Worm (Caenorhabditis elegans) whole organism, late embryonic: ENCODE results near the gene T06E4.7.

Experiments used
- K02D7.2 ChIP-seq: sonication (generic microtip); optimal IDR thresholded peaks from 2 replicates; lab custom pipeline; 2017; ENCODE audit warnings: mild to moderate bottlenecking, missing genetic modification characterization, missing compliant biosample characterization
- ama-1 ChIP-seq: fragments of 150-350 bp; optimal IDR thresholded peaks from 2 replicates; lab custom pipeline; 2014
- ceh-9 ChIP-seq: sonication (generic microtip); optimal IDR thresholded peaks from 2 replicates; lab custom pipeline; 2016; ENCODE audit warnings: mild to moderate bottlenecking, missing genetic modification characterization, inconsistent platforms, missing compliant biosample characterization
- dmd-4 ChIP-seq: sonication (generic microtip); optimal IDR thresholded peaks from 2 replicates; lab custom pipeline; 2016; ENCODE audit warnings: borderline replicate concordance, missing genetic modification characterization, missing compliant biosample characterization
- elt-4 ChIP-seq: sonication (generic microtip); optimal IDR thresholded peaks from 2 replicates; lab custom pipeline; 2016; ENCODE audit warnings: missing genetic modification characterization, missing compliant biosample characterization
- fkh-10 ChIP-seq: fragments of 150-350 bp; optimal IDR thresholded peaks from 2 replicates; lab custom pipeline; 2014; ENCODE audit warnings: missing biosample characterization, missing genetic modification reagents, missing genetic modification characterization
- hlh-6 ChIP-seq: sonication (generic microtip); optimal IDR thresholded peaks from 2 replicates; lab custom pipeline; 2016; ENCODE audit warnings: missing genotype, missing genetic modification characterization, missing compliant biosample characterization
- hlh-8 ChIP-seq: sonication (generic microtip); optimal IDR thresholded peaks from 2 replicates; lab custom pipeline; 2016; ENCODE audit warnings: missing genotype, missing genetic modification characterization, missing compliant biosample characterization
- pat-9 ChIP-seq: fragments of 200-800 bp; sonication (Bioruptor generic); optimal IDR thresholded peaks from 2 replicates; lab custom pipeline; 2018; ENCODE audit warnings: mild to moderate bottlenecking, missing genetic modification characterization, moderate library complexity, missing compliant biosample characterization
- tbx-2 ChIP-seq: sonication (generic microtip); optimal IDR thresholded peaks from 2 replicates; lab custom pipeline; 2016; ENCODE audit warnings: missing genetic modification characterization, missing compliant biosample characterization
- zip-5 ChIP-seq: sonication (generic microtip); optimal IDR thresholded peaks from 2 replicates; lab custom pipeline; 2016; ENCODE audit warnings: missing genetic modification characterization, missing compliant biosample characterization

DNA sequence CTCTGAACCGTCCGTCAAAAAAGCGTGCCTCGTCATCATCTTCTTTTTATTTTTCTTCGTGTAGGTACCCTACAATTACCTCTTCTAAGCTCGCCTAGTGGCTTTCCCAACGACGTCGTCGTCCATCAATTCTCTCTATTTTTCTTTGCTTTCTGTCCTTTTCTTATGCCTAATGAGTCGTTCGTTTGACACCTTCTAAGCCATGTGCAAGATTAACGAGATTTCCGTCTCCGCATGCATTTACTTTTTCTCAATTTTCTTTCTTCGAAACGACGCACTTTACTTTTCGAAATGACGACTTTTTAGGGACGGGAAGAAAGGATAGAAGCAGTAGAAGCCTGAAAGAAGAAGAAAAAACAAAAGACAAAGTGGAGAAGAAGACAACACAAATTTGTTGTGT lies 40.2 kb downstream of the T06E4.7 start, which contains the start of gene ZK287.1:
- TF ChIP-seq tbx-2: no peak
- TF ChIP-seq fkh-10: peak; percentile 3
- no peak for TF ChIP-seq elt-4 (tag; lab: Kevin White, UChicago)
- TF ChIP-seq ama-1 (lab: Kevin White, UChicago): no peak
- TF ChIP-seq ceh-9: no peak
- TF ChIP-seq K02D7.2: no peak
- TF ChIP-seq hlh-6 (tag; lab: Kevin White, UChicago): no peak
- TF ChIP-seq dmd-4: no peak
- TF ChIP-seq pat-9 (tag; lab: Kevin White, UChicago): no peak
- no peak for TF ChIP-seq hlh-8 (tag; lab: Kevin White, UChicago)
- TF ChIP-seq zip-5: no peak
